Worm (Caenorhabditis elegans): ENCODE results near the gene grld-1.

ce11 chrIV:164777-165176, 39.0 kb upstream of the grld-1 start, which contains the start of gene cutl-24:
- TF ChIP-seq F13C5.2 (tag; optimal IDR thresholded peaks at IDR 0.05) (no peak), ama-1 (optimal IDR thresholded peaks at IDR 0.05) (no peak), tbx-11 (GFP tag; IDR thresholded peaks at IDR 0.05) (no peak), pes-1 (GFP tag; IDR thresholded peaks at IDR 0.05) (no peak), B0310.2 (tag; optimal IDR thresholded peaks at IDR 0.05) (no peak), tra-4 (tag; optimal IDR thresholded peaks at IDR 0.05) (no peak), tbx-37 (GFP tag; conservative IDR thresholded peaks at IDR 0.05) (no peak), scrt-1 (GFP tag; IDR thresholded peaks at IDR 0.05) (no peak), sea-1 (GFP tag; conservative IDR thresholded peaks at IDR 0.05) (no peak), flt-1 (GFP tag; IDR thresholded peaks at IDR 0.05) (no peak)
